Fruit fly (Drosophila melanogaster): ENCODE data around the gene CG18749.

- no peak for TF ChIP-seq CG5204 (GFP tag; optimal IDR thresholded peaks at IDR 0.05)
- no peak for TF ChIP-seq CG12768 (GFP tag; optimal IDR thresholded peaks at IDR 0.05)
- no peak for TF ChIP-seq bab1 (GFP tag; optimal IDR thresholded peaks at IDR 0.05)
- TF ChIP-seq cnc (optimal IDR thresholded peaks at IDR 0.05) = no peak
- TF ChIP-seq ovo (GFP tag; optimal IDR thresholded peaks at IDR 0.05) = no peak
- no peak for TF ChIP-seq Mnt (GFP tag; optimal IDR thresholded peaks at IDR 0.05)
- no peak for TF ChIP-seq CG7045 (GFP tag; optimal IDR thresholded peaks at IDR 0.05)
- TF ChIP-seq toe (GFP tag; optimal IDR thresholded peaks at IDR 0.05) = no peak
- TF ChIP-seq CG33017 (tag; optimal IDR thresholded peaks at IDR 0.05) = no peak
- TF ChIP-seq CG7101 (tag; optimal IDR thresholded peaks at IDR 0.05) = no peak
Observed at dm6 chr3R:8215528-8216189, 28.2 kb upstream of the CG18749 start.

Measured in whole organism, adult.